Fruit fly (Drosophila melanogaster) whole organism, embryonic: ENCODE data around the gene CG7512.

ENCODE experiments used
- Aef1 ChIP-seq: fragments of 200-800 bp; sonication (Bioruptor generic); IDR thresholded peaks from 3 replicates; pipeline ENCODE4 v1.3.6; 2022; ENCODE audit warnings: missing biosample characterization, missing genetic modification characterization
- Antp ChIP-seq: fragments of 200-800 bp; sonication (Bioruptor generic); optimal IDR thresholded peaks from 3 replicates; lab custom pipeline; 2016; ENCODE audit warnings: missing biosample characterization, missing genetic modification characterization
- CG12769 ChIP-seq: fragments of 200-800 bp; sonication (Bioruptor generic); optimal IDR thresholded peaks from 2 replicates; lab custom pipeline; 2019; ENCODE audit warnings: missing biosample characterization, mild to moderate bottlenecking, missing genetic modification characterization, moderate library complexity
- CG15479 ChIP-seq: fragments of 200-800 bp; sonication (Bioruptor generic); optimal IDR thresholded peaks from 3 replicates; lab custom pipeline; 2019; ENCODE audit warnings: missing biosample characterization, mild to moderate bottlenecking, missing genetic modification characterization, moderate library complexity
- aop ChIP-seq: fragments of 200-800 bp; sonication (Bioruptor generic); IDR thresholded peaks from 2 replicates; pipeline ENCODE4 v1.3.6; 2022; ENCODE audit warnings: missing biosample characterization, missing genetic modification characterization
- crp ChIP-seq, 2 experiments: fragments of 200-800 bp; sonication (Bioruptor generic); optimal IDR thresholded peaks; 2 replicates in 1 of 2; 3 replicates in 1 of 2; lab custom pipeline; 2017; ENCODE audit warnings: missing biosample characterization in 2 of 2, missing genetic modification characterization in 2 of 2, mild to moderate bottlenecking in 1 of 2, moderate library complexity in 1 of 2
- gsb ChIP-seq: fragments of 200-800 bp; sonication (Bioruptor generic); IDR thresholded peaks from 2 replicates; pipeline ENCODE4 v1.3.6; 2022; ENCODE audit warnings: missing biosample characterization, missing genetic modification characterization
- trem ChIP-seq: fragments of 200-800 bp; optimal IDR thresholded peaks from 3 replicates; lab custom pipeline; 2019; ENCODE audit warnings: missing biosample characterization, mild to moderate bottlenecking, missing genetic modification characterization, moderate library complexity

DNA sequence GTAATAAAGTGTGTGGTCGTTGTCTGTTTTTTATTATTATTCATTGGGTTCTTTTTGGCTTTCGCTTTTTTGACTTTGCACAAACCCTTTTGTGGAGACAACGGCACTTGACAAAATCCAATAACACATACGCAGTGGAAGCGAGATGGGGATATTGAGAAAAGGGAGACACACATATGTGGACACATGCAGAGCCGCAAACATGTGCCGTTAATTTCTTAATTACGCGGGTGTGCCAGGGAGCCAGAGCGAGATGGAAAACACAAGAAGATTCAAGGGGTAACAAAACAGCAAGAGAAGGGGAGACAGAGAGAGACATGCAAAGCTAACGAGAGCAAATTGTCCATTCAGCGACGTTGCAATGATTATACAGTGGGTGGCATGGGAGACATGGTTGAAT, 21.0 kb upstream of the CG7512 start:
- TF ChIP-seq CG15479 (GFP tag; lab: Kevin White, UChicago) (no peak), aop (GFP tag; lab: Robert Waterston, UW) (no peak), trem (tag; lab: Kevin White, UChicago) (no peak), gsb (GFP tag; lab: Robert Waterston, UW) (no peak), Aef1 (GFP tag; lab: Robert Waterston, UW) (no peak), Antp (GFP tag; lab: Kevin White, UChicago) (no peak), CG12769 (no peak), crp (GFP tag; optimal IDR thresholded peaks at IDR 0.05; lab: Kevin White, UChicago) (no peak)
